Worm (Caenorhabditis elegans): ENCODE measurements around the gene trip-4.

The trip-4 gene

ce11 chrII:15089086-15089895 is 50.1 kb downstream of the trip-4 start (continued):
- TF ChIP-seq F22D6.2 (tag; optimal IDR thresholded peaks at IDR 0.05) = no peak
- TF ChIP-seq B0019.2 (GFP tag; conservative IDR thresholded peaks at IDR 0.05) = no peak
- TF ChIP-seq D2030.7 (GFP tag; IDR thresholded peaks at IDR 0.05) = no peak
- TF ChIP-seq zfh-2 (GFP tag; conservative IDR thresholded peaks at IDR 0.05) = peak; percentile 76
- TF ChIP-seq ets-4 (GFP tag; optimal IDR thresholded peaks at IDR 0.05) = no peak
- no peak for TF ChIP-seq dox-1 (GFP tag; IDR thresholded peaks at IDR 0.05)
- peak; percentile 67 for TF ChIP-seq dpl-1 (GFP tag; optimal IDR thresholded peaks at IDR 0.05)
- TF ChIP-seq ztf-6 (GFP tag; IDR thresholded peaks at IDR 0.05) = no peak
- no peak for TF ChIP-seq unc-62 (GFP tag; optimal IDR thresholded peaks at IDR 0.05)
- 0 out of 2 replicates have a peak, but pooled peaks have one; percentile 9 for TF ChIP-seq madf-8 (GFP tag; conservative IDR thresholded peaks at IDR 0.05)
- no peak for TF ChIP-seq ceh-79 (tag; optimal IDR thresholded peaks at IDR 0.05)
- 0 out of 2 replicates have a peak, but pooled peaks have one; percentile 53 for TF ChIP-seq nfyb-1 (GFP tag; IDR thresholded peaks at IDR 0.05)
- TF ChIP-seq sdz-38 (tag; optimal IDR thresholded peaks at IDR 0.05) = no peak
- no peak for TF ChIP-seq ceh-58 (GFP tag; IDR thresholded peaks at IDR 0.05)
- TF ChIP-seq mxl-1 (tag; optimal IDR thresholded peaks at IDR 0.05) = no peak
- TF ChIP-seq let-526 (GFP tag; IDR thresholded peaks at IDR 0.05) = no peak
- no peak for TF ChIP-seq hlh-26 (GFP tag; conservative IDR thresholded peaks at IDR 0.05)
- TF ChIP-seq lin-26 (GFP tag; IDR thresholded peaks at IDR 0.05) = no peak
- no peak for TF ChIP-seq F55B11.4 (tag; optimal IDR thresholded peaks at IDR 0.05; ENCODE audit: borderline replicate concordance, insufficient read depth)
- TF ChIP-seq atf-7 (tag; optimal IDR thresholded peaks at IDR 0.05) = no peak
- TF ChIP-seq dpff-1 (tag; optimal IDR thresholded peaks at IDR 0.05) = no peak
- TF ChIP-seq madf-3 (GFP tag; IDR thresholded peaks at IDR 0.05) = no peak
- no peak for TF ChIP-seq Y53F4B.3 (GFP tag; IDR thresholded peaks at IDR 0.05)
- no peak for TF ChIP-seq zim-3 (tag; optimal IDR thresholded peaks at IDR 0.05)
- TF ChIP-seq gei-17 (GFP tag; optimal IDR thresholded peaks at IDR 0.05) = no peak
- TF ChIP-seq nhr-80 (tag; optimal IDR thresholded peaks at IDR 0.05) = no peak
- no peak for TF ChIP-seq hmg-20 (GFP tag; IDR thresholded peaks at IDR 0.05)
- no peak for TF ChIP-seq F23B12.7 (tag; optimal IDR thresholded peaks at IDR 0.05; ENCODE audit: insufficient read depth)
- no peak for TF ChIP-seq ceh-100 (GFP tag; IDR thresholded peaks at IDR 0.05)
- TF ChIP-seq T07F8.4 (tag; optimal IDR thresholded peaks at IDR 0.05) = no peak
- no peak for TF ChIP-seq nhr-27 (tag; optimal IDR thresholded peaks at IDR 0.05)
- TF ChIP-seq ccch-3 (GFP tag; optimal IDR thresholded peaks at IDR 0.05) = no peak
- TF ChIP-seq cebp-2 (GFP tag; IDR thresholded peaks at IDR 0.05) = no peak
- TF ChIP-seq B0336.3 (GFP tag; IDR thresholded peaks at IDR 0.05) = no peak
- peak; percentile 15 for TF ChIP-seq hrde-1 (tag; optimal IDR thresholded peaks at IDR 0.05; ENCODE audit: borderline replicate concordance)
- no peak for TF ChIP-seq C06A6.2 (GFP tag; conservative IDR thresholded peaks at IDR 0.05)
- TF ChIP-seq attf-5 (GFP tag; optimal IDR thresholded peaks at IDR 0.05) = no peak
- no peak for TF ChIP-seq him-1 (tag; optimal IDR thresholded peaks at IDR 0.05)
- no peak for TF ChIP-seq Y67H2A.10 (GFP tag; conservative IDR thresholded peaks at IDR 0.05)
- TF ChIP-seq lir-1 (GFP tag; conservative IDR thresholded peaks at IDR 0.05) = no peak
- 0 out of 2 replicates have a peak, but pooled peaks have one; percentile 11 for TF ChIP-seq egrh-3 (GFP tag; IDR thresholded peaks at IDR 0.05)

Data from whole organism, young adult.